In the genomic region with DNA sequence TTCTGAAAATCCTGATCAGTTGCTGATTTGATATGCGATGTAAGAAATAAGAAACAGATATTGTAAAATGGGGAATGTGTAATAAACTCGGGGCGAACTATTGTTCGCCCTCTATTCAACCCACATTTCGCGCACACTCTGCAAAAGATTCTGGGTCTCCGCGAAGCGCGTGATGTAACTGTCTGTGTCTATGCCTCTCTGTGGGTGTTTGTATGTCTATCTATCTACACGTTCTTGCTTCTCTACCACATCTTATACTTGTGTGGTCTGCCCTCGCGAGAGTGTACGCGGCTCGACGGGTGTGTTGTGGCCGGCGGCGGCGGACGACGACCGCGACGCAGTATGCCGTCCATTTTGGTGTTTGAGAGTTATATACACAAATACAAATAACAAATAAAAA, we compare ENCODE assay signal across 4 worm cellular contexts.
TF ChIP-seq lines count a peak whose summit lies in the region.

No protein-coding gene starts in this region.

TF ChIP-seq in whole organism, L2 larva, 48 proteins besides CTCF, POLR2A, EP300 and RAD21 (continues in another document):
- TF ChIP-seq lin-13 (GFP tag; optimal IDR thresholded peaks at IDR 0.05; lab: Kevin White, UChicago), result peak; percentile 61
- TF ChIP-seq sem-4 (tag; optimal IDR thresholded peaks at IDR 0.05; lab: Kevin White, UChicago), result peak; percentile 63
- peak; percentile 35 for TF ChIP-seq nhr-21 (tag; optimal IDR thresholded peaks at IDR 0.05; lab: Kevin White, UChicago)
- no peak for TF ChIP-seq ztf-11 (tag; optimal IDR thresholded peaks at IDR 0.05; lab: Kevin White, UChicago)
- TF ChIP-seq lsy-2 (tag; optimal IDR thresholded peaks at IDR 0.05; lab: Kevin White, UChicago), result peak in 1 of 2 experiments; percentile 62
- TF ChIP-seq nhr-23 (tag; optimal IDR thresholded peaks at IDR 0.05; lab: Kevin White, UChicago), result no peak
- no peak for TF ChIP-seq nhr-77 (tag; optimal IDR thresholded peaks at IDR 0.05; lab: Kevin White, UChicago)
- TF ChIP-seq F13H6.1 (tag; optimal IDR thresholded peaks at IDR 0.05; lab: Kevin White, UChicago), result peak; percentile 75
- TF ChIP-seq sma-9 (GFP tag; optimal IDR thresholded peaks at IDR 0.05; lab: Kevin White, UChicago), result peak; percentile 71
- TF ChIP-seq sma-9 (tag; optimal IDR thresholded peaks at IDR 0.05; lab: Kevin White, UChicago), result no peak
- peak; percentile 49 for TF ChIP-seq fos-1 (tag; optimal IDR thresholded peaks at IDR 0.05; lab: Kevin White, UChicago)
- TF ChIP-seq ztf-4 (tag; optimal IDR thresholded peaks at IDR 0.05; lab: Kevin White, UChicago), result no peak
- TF ChIP-seq unc-62 (GFP tag; optimal IDR thresholded peaks at IDR 0.05; lab: Kevin White, UChicago), result no peak
- TF ChIP-seq nhr-129 (tag; optimal IDR thresholded peaks at IDR 0.05; lab: Kevin White, UChicago), result peak; percentile 79
- peak; percentile 77 for TF ChIP-seq unc-55 (GFP tag; optimal IDR thresholded peaks at IDR 0.05; lab: Kevin White, UChicago)
- TF ChIP-seq zag-1 (tag; optimal IDR thresholded peaks at IDR 0.05; lab: Kevin White, UChicago), result peak; percentile 65
- TF ChIP-seq Y55F3AM.14 (GFP tag; optimal IDR thresholded peaks at IDR 0.05; lab: Kevin White, UChicago), result peak; percentile 61
- TF ChIP-seq nhr-25 (tag; optimal IDR thresholded peaks at IDR 0.05; lab: Kevin White, UChicago), result peak; percentile 54
- TF ChIP-seq mdl-1 (tag; optimal IDR thresholded peaks at IDR 0.05; lab: Kevin White, UChicago), result peak; percentile 67 to 78
- TF ChIP-seq elt-3 (tag; optimal IDR thresholded peaks at IDR 0.05; lab: Kevin White, UChicago), result no peak
- TF ChIP-seq egl-27 (tag; optimal IDR thresholded peaks at IDR 0.05; lab: Kevin White, UChicago), result peak; percentile 66
- peak; percentile 33 for TF ChIP-seq sma-3 (GFP tag; optimal IDR thresholded peaks at IDR 0.05; lab: Kevin White, UChicago)

TF ChIP-seq in whole organism, L4 larva, 104 proteins besides CTCF, POLR2A, EP300 and RAD21 (continues in another document):
- no peak for TF ChIP-seq nhr-237 (tag; optimal IDR thresholded peaks at IDR 0.05; lab: Kevin White, UChicago)
- no peak for TF ChIP-seq daf-16 (GFP tag; optimal IDR thresholded peaks at IDR 0.05; lab: Kevin White, UChicago)
- peak; percentile 69 for TF ChIP-seq daf-16 (tag; optimal IDR thresholded peaks at IDR 0.05; lab: Kevin White, UChicago)
- TF ChIP-seq lin-38 (GFP tag; IDR thresholded peaks at IDR 0.05; lab: Robert Waterston, UW), result no peak
- TF ChIP-seq lin-29 (GFP tag; IDR thresholded peaks at IDR 0.05; lab: Robert Waterston, UW), result no peak
- no peak for TF ChIP-seq dmd-8 (GFP tag; IDR thresholded peaks at IDR 0.05; lab: Robert Waterston, UW)
- no peak for TF ChIP-seq Y5F2A.4 (GFP tag; optimal IDR thresholded peaks at IDR 0.05; lab: Kevin White, UChicago)
- no peak for TF ChIP-seq ceh-28 (tag; optimal IDR thresholded peaks at IDR 0.05; lab: Kevin White, UChicago)
- TF ChIP-seq ces-1 (GFP tag; optimal IDR thresholded peaks at IDR 0.05; lab: Kevin White, UChicago), result no peak
- TF ChIP-seq unc-130 (GFP tag; optimal IDR thresholded peaks at IDR 0.05; lab: Kevin White, UChicago), result no peak
- TF ChIP-seq nhr-111 (GFP tag; optimal IDR thresholded peaks at IDR 0.05; lab: Kevin White, UChicago), result no peak
- TF ChIP-seq madf-9 (GFP tag; conservative IDR thresholded peaks at IDR 0.05; lab: Robert Waterston, UW), result peak; percentile 37; the same call in 1 of the 2 replicates
- TF ChIP-seq dmd-6 (GFP tag; IDR thresholded peaks at IDR 0.05; lab: Robert Waterston, UW), result peak; percentile 67
- peak; percentile 93 for TF ChIP-seq aha-1 (tag; lab: Kevin White, UChicago)
- TF ChIP-seq egl-43 (GFP tag; IDR thresholded peaks at IDR 0.05; lab: Robert Waterston, UW), result no peak
- no peak for TF ChIP-seq Y75B8A.6 (GFP tag; IDR thresholded peaks at IDR 0.05; lab: Robert Waterston, UW)
- no peak for TF ChIP-seq pha-4 (GFP tag; IDR thresholded peaks at IDR 0.05; lab: Robert Waterston, UW)
- no peak for TF ChIP-seq pha-4 (tag; optimal IDR thresholded peaks at IDR 0.05; lab: Kevin White, UChicago)
- TF ChIP-seq hlh-30 (tag; optimal IDR thresholded peaks at IDR 0.05; lab: Kevin White, UChicago; ENCODE audit: insufficient read depth), result peak; percentile 95
- peak; percentile 86 for TF ChIP-seq nhr-28 (tag; optimal IDR thresholded peaks at IDR 0.05; lab: Kevin White, UChicago)
- TF ChIP-seq gei-8 (GFP tag; optimal IDR thresholded peaks at IDR 0.05; lab: Kevin White, UChicago), result no peak
- no peak for TF ChIP-seq ZK337.2 (GFP tag; IDR thresholded peaks at IDR 0.05; lab: Robert Waterston, UW)
- no peak for TF ChIP-seq egl-27 (tag; optimal IDR thresholded peaks at IDR 0.05; lab: Kevin White, UChicago)
- peak; percentile 92 for TF ChIP-seq mxl-3 (GFP tag; optimal IDR thresholded peaks at IDR 0.05; lab: Kevin White, UChicago)

TF ChIP-seq in whole organism, late embryonic, 69 proteins besides CTCF, POLR2A, EP300 and RAD21 (continues in another document):
- peak; percentile 49 for TF ChIP-seq F13H6.1 (tag; optimal IDR thresholded peaks at IDR 0.05; lab: Kevin White, UChicago)
- peak; percentile 36 for TF ChIP-seq ets-4 (tag; optimal IDR thresholded peaks at IDR 0.05; lab: Kevin White, UChicago)
- TF ChIP-seq hlh-8 (tag; optimal IDR thresholded peaks at IDR 0.05; lab: Kevin White, UChicago), result peak; percentile 1
- peak; percentile 27 for TF ChIP-seq dve-1 (tag; optimal IDR thresholded peaks at IDR 0.05; lab: Kevin White, UChicago)
- TF ChIP-seq C38D4.7 (GFP tag; optimal IDR thresholded peaks at IDR 0.05; lab: Kevin White, UChicago), result no peak
- TF ChIP-seq unc-55 (GFP tag; optimal IDR thresholded peaks at IDR 0.05; lab: Kevin White, UChicago), result peak; percentile 60
- no peak for TF ChIP-seq elt-4 (tag; optimal IDR thresholded peaks at IDR 0.05; lab: Kevin White, UChicago)
- TF ChIP-seq pros-1 (tag; optimal IDR thresholded peaks at IDR 0.05; lab: Kevin White, UChicago), result peak; percentile 75
- peak; percentile 74 for TF ChIP-seq nfya-1 (tag; optimal IDR thresholded peaks at IDR 0.05; lab: Kevin White, UChicago)
- TF ChIP-seq dmd-4 (tag; optimal IDR thresholded peaks at IDR 0.05; lab: Kevin White, UChicago; ENCODE audit: borderline replicate concordance), result peak; percentile 56
- peak; percentile 32 for TF ChIP-seq pat-9 (tag; optimal IDR thresholded peaks at IDR 0.05; lab: Kevin White, UChicago)
- no peak for TF ChIP-seq pqm-1 (tag; optimal IDR thresholded peaks at IDR 0.05; lab: Kevin White, UChicago)
- TF ChIP-seq hlh-30 (tag; optimal IDR thresholded peaks at IDR 0.05; lab: Kevin White, UChicago; ENCODE audit: insufficient read depth), result peak; percentile 91
- no peak for TF ChIP-seq ceh-22 (tag; optimal IDR thresholded peaks at IDR 0.05; lab: Kevin White, UChicago)
- TF ChIP-seq tbx-2 (tag; optimal IDR thresholded peaks at IDR 0.05; lab: Kevin White, UChicago), result peak; percentile 77
- peak; percentile 71 for TF ChIP-seq elt-2 (tag; optimal IDR thresholded peaks at IDR 0.05; lab: Kevin White, UChicago)
- peak; percentile 38 for TF ChIP-seq unc-86 (tag; optimal IDR thresholded peaks at IDR 0.05; lab: Kevin White, UChicago)
- peak; percentile 34 for TF ChIP-seq ceh-2 (tag; optimal IDR thresholded peaks at IDR 0.05; lab: Kevin White, UChicago)
- TF ChIP-seq npax-4 (tag; optimal IDR thresholded peaks at IDR 0.05; lab: Kevin White, UChicago), result no peak
- no peak for TF ChIP-seq eyg-1 (tag; optimal IDR thresholded peaks at IDR 0.05; lab: Kevin White, UChicago)
- TF ChIP-seq sdc-2 (tag; optimal IDR thresholded peaks at IDR 0.05; lab: Kevin White, UChicago), result peak; percentile 53
- TF ChIP-seq madf-2 (tag; optimal IDR thresholded peaks at IDR 0.05; lab: Kevin White, UChicago), result peak; percentile 40
- TF ChIP-seq pax-1 (tag; optimal IDR thresholded peaks at IDR 0.05; lab: Kevin White, UChicago), result no peak
- TF ChIP-seq ceh-18 (tag; optimal IDR thresholded peaks at IDR 0.05; lab: Kevin White, UChicago), result peak; percentile 38

TF ChIP-seq in whole organism, mixed stage, embryonic, 35 proteins besides CTCF, POLR2A, EP300 and RAD21 (continues in another document):
- peak; percentile 75 for TF ChIP-seq ham-2 (GFP tag; optimal IDR thresholded peaks at IDR 0.05; lab: Kevin White, UChicago)
- no peak for TF ChIP-seq nhr-2 (tag; optimal IDR thresholded peaks at IDR 0.05; lab: Kevin White, UChicago)
- TF ChIP-seq unc-62 (GFP tag; optimal IDR thresholded peaks at IDR 0.05; lab: Kevin White, UChicago), result peak; percentile 8
- TF ChIP-seq flh-1 (GFP tag; optimal IDR thresholded peaks at IDR 0.05; lab: Kevin White, UChicago), result no peak
- TF ChIP-seq nhr-12 (tag; optimal IDR thresholded peaks at IDR 0.05; lab: Kevin White, UChicago), result no peak
- TF ChIP-seq cnd-1 (tag; optimal IDR thresholded peaks at IDR 0.05; lab: Kevin White, UChicago), result no peak
- no peak for TF ChIP-seq elt-3 (tag; optimal IDR thresholded peaks at IDR 0.05; lab: Kevin White, UChicago)
- peak; percentile 5 for TF ChIP-seq lsy-2 (tag; optimal IDR thresholded peaks at IDR 0.05; lab: Kevin White, UChicago)
- peak; percentile 90 for TF ChIP-seq pha-4 (tag; optimal IDR thresholded peaks at IDR 0.05; lab: Kevin White, UChicago)
- no peak for TF ChIP-seq nhr-76 (tag; optimal IDR thresholded peaks at IDR 0.05; lab: Kevin White, UChicago)
- TF ChIP-seq lin-32 (GFP tag; optimal IDR thresholded peaks at IDR 0.05; lab: Kevin White, UChicago), result no peak
- peak; percentile 47 for TF ChIP-seq M03D4.4 (tag; optimal IDR thresholded peaks at IDR 0.05; lab: Kevin White, UChicago)
- no peak for TF ChIP-seq unc-39 (tag; optimal IDR thresholded peaks at IDR 0.05; lab: Kevin White, UChicago)
- TF ChIP-seq mab-5 (tag; optimal IDR thresholded peaks at IDR 0.05; lab: Kevin White, UChicago), result no peak
- TF ChIP-seq sptf-1 (tag; optimal IDR thresholded peaks at IDR 0.05; lab: Kevin White, UChicago), result peak; percentile 57
- TF ChIP-seq nhr-237 (tag; optimal IDR thresholded peaks at IDR 0.05; lab: Kevin White, UChicago), result peak; percentile 36
- TF ChIP-seq unc-120 (tag; optimal IDR thresholded peaks at IDR 0.05; lab: Kevin White, UChicago; ENCODE audit: poor library complexity, severe bottlenecking), result peak; percentile 60
- TF ChIP-seq ceh-83 (GFP tag; optimal IDR thresholded peaks at IDR 0.05; lab: Kevin White, UChicago), result no peak
- TF ChIP-seq elt-1 (tag; optimal IDR thresholded peaks at IDR 0.05; lab: Kevin White, UChicago; ENCODE audit: borderline replicate concordance, insufficient read depth), result no peak
- TF ChIP-seq nhr-28 (tag; optimal IDR thresholded peaks at IDR 0.05; lab: Kevin White, UChicago), result no peak
- no peak for TF ChIP-seq sem-2 (GFP tag; optimal IDR thresholded peaks at IDR 0.05; lab: Kevin White, UChicago)
- no peak for TF ChIP-seq blmp-1 (tag; optimal IDR thresholded peaks at IDR 0.05; lab: Kevin White, UChicago)
- TF ChIP-seq mls-2 (tag; optimal IDR thresholded peaks at IDR 0.05; lab: Kevin White, UChicago), result peak; percentile 52
- peak; percentile 30 for TF ChIP-seq drap-1 (GFP tag; optimal IDR thresholded peaks at IDR 0.05; lab: Kevin White, UChicago)
- no peak for TF ChIP-seq snpc-4 (tag; optimal IDR thresholded peaks at IDR 0.05; lab: Kevin White, UChicago)
- no peak for TF ChIP-seq lin-13 (tag; optimal IDR thresholded peaks at IDR 0.05; lab: Kevin White, UChicago)
- TF ChIP-seq ceh-43 (GFP tag; optimal IDR thresholded peaks at IDR 0.05; lab: Kevin White, UChicago), result no peak
- TF ChIP-seq hlh-1 (tag; optimal IDR thresholded peaks at IDR 0.05; lab: Kevin White, UChicago), result peak; percentile 72
